Worm (Caenorhabditis elegans): ENCODE results near the gene snpc-3.4.

snpc-3.4 gene

ce11 chrIII:4013061-4013460 lies 6.8 kb upstream of the snpc-3.4 start:
- no peak for TF ChIP-seq ceh-43 (GFP tag; optimal IDR thresholded peaks at IDR 0.05)
- TF ChIP-seq unc-120 (tag; optimal IDR thresholded peaks at IDR 0.05; ENCODE audit: poor library complexity, severe bottlenecking), result no peak
- TF ChIP-seq snpc-4 (tag; optimal IDR thresholded peaks at IDR 0.05), result no peak
- no peak for TF ChIP-seq ceh-83 (GFP tag; optimal IDR thresholded peaks at IDR 0.05)

- TF ChIP-seq mep-1 (tag; optimal IDR thresholded peaks at IDR 0.05) (no peak), nhr-12 (tag; optimal IDR thresholded peaks at IDR 0.05) (no peak), ceh-83 (GFP tag; optimal IDR thresholded peaks at IDR 0.05) (no peak)
Observed at ce11 chrIII:4015382-4015986, 4.4 kb upstream of the snpc-3.4 start.

ce11 chrIII:4017527-4017926 lies 2.3 kb upstream of the snpc-3.4 start, which contains the start of gene tbb-2:
TSS of gene tbb-2 (minus strand) at chrIII:4017627.
- TF ChIP-seq nhr-2 (tag; optimal IDR thresholded peaks at IDR 0.05) (no peak), blmp-1 (tag; optimal IDR thresholded peaks at IDR 0.05) (no peak), lin-13 (tag; optimal IDR thresholded peaks at IDR 0.05) (no peak), nhr-237 (tag; optimal IDR thresholded peaks at IDR 0.05) (no peak), nhr-76 (tag; optimal IDR thresholded peaks at IDR 0.05) (no peak), bed-3 (GFP tag; optimal IDR thresholded peaks at IDR 0.05) (no peak)

- TF ChIP-seq lin-32 (GFP tag; optimal IDR thresholded peaks at IDR 0.05) (no peak), blmp-1 (tag; optimal IDR thresholded peaks at IDR 0.05) (no peak), bed-3 (GFP tag; optimal IDR thresholded peaks at IDR 0.05) (no peak), sptf-1 (tag; optimal IDR thresholded peaks at IDR 0.05) (peak; percentile 34), unc-62 (GFP tag; optimal IDR thresholded peaks at IDR 0.05) (peak; percentile 55), zip-8 (tag; optimal IDR thresholded peaks at IDR 0.05) (no peak), ztf-11 (tag; optimal IDR thresholded peaks at IDR 0.05) (no peak), hlh-1 (tag; optimal IDR thresholded peaks at IDR 0.05) (no peak), tbx-8 (GFP tag; optimal IDR thresholded peaks at IDR 0.05) (no peak), nhr-12 (tag; optimal IDR thresholded peaks at IDR 0.05) (no peak), ces-1 (GFP tag; optimal IDR thresholded peaks at IDR 0.05) (peak; percentile 80), lin-13 (tag; optimal IDR thresholded peaks at IDR 0.05) (peak; percentile 1), nhr-76 (tag; optimal IDR thresholded peaks at IDR 0.05) (no peak)
Observed at ce11 chrIII:4018095-4018498, 1.7 kb upstream of the snpc-3.4 start.

ce11 chrIII:4018591-4019580 lies 951 bp upstream of the snpc-3.4 start:
- TF ChIP-seq ham-2 (GFP tag; optimal IDR thresholded peaks at IDR 0.05) (peak; percentile 12), nhr-28 (tag; optimal IDR thresholded peaks at IDR 0.05) (no peak)

ce11 chrIII:4021866-4022265 lies 2.0 kb downstream of the snpc-3.4 start, which contains the start of gene tftc-5:
TSS of gene tftc-5 (plus strand) at chrIII:4022166.
- TF ChIP-seq cnd-1 (tag; optimal IDR thresholded peaks at IDR 0.05) (no peak), sem-2 (GFP tag; optimal IDR thresholded peaks at IDR 0.05) (no peak), lsy-2 (tag; optimal IDR thresholded peaks at IDR 0.05) (no peak)

- no peak for TF ChIP-seq lsy-2 (tag; optimal IDR thresholded peaks at IDR 0.05)
- peak; percentile 86 for TF ChIP-seq ces-1 (GFP tag; optimal IDR thresholded peaks at IDR 0.05)
- no peak for TF ChIP-seq snpc-4 (tag; optimal IDR thresholded peaks at IDR 0.05)
- TF ChIP-seq flh-1 (GFP tag; optimal IDR thresholded peaks at IDR 0.05), result no peak
- TF ChIP-seq drap-1 (GFP tag; optimal IDR thresholded peaks at IDR 0.05), result no peak
Observed at ce11 chrIII:4028061-4028460, 8.2 kb downstream of the snpc-3.4 start, which contains the start of gene T02C12.5. TSS of gene T02C12.5 (minus strand) at chrIII:4028161.

Data from whole organism, mixed stage, embryonic.